Fruit fly (Drosophila melanogaster) whole organism, embryonic: ENCODE results near the gene Vlet.

Source experiments
- Adf1 ChIP-seq: fragments of 200-800 bp; sonication (Bioruptor generic); IDR thresholded peaks from 2 replicates; pipeline ENCODE4 v1.3.6; 2022; ENCODE audit warnings: missing biosample characterization, missing genetic modification characterization
- B-H2 ChIP-seq: fragments of 200-800 bp; sonication (Bioruptor generic); optimal IDR thresholded peaks from 2 replicates; lab custom pipeline; 2018; ENCODE audit warnings: missing biosample characterization, mild to moderate bottlenecking, missing genetic modification characterization
- BEAF-32 ChIP-seq: fragments of 200-800 bp; sonication (Bioruptor generic); optimal IDR thresholded peaks from 3 replicates; lab custom pipeline; 2017; ENCODE audit warnings: missing biosample characterization, missing genetic modification characterization, mild to moderate bottlenecking, moderate library complexity, missing genetic modification reagents
- CG10209 ChIP-seq: fragments of 200-800 bp; sonication (Bioruptor generic); optimal IDR thresholded peaks from 3 replicates; lab custom pipeline; 2017; ENCODE audit warnings: missing biosample characterization, mild to moderate bottlenecking, missing genetic modification characterization, missing genetic modification reagents
- CG11456 ChIP-seq: fragments of 200-800 bp; sonication (Bioruptor generic); IDR thresholded peaks from 3 replicates; pipeline ENCODE4 v1.3.6; 2022; ENCODE audit warnings: missing biosample characterization, missing genetic modification characterization
- CG11504 ChIP-seq: fragments of 200-800 bp; sonication (Bioruptor generic); optimal IDR thresholded peaks from 3 replicates; lab custom pipeline; 2019; ENCODE audit warnings: missing biosample characterization, mild to moderate bottlenecking, missing genetic modification characterization, moderate library complexity
- CG12299 ChIP-seq: fragments of 200-800 bp; sonication (Bioruptor generic); optimal IDR thresholded peaks from 2 replicates; lab custom pipeline; 2018; ENCODE audit warnings: missing biosample characterization, mild to moderate bottlenecking, missing genetic modification characterization
- CG12942 ChIP-seq: fragments of 200-800 bp; sonication (Bioruptor generic); optimal IDR thresholded peaks from 3 replicates; lab custom pipeline; 2016; ENCODE audit warnings: missing biosample characterization, missing genetic modification characterization
- CG13624 ChIP-seq: fragments of 200-800 bp; sonication (Bioruptor generic); optimal IDR thresholded peaks from 2 replicates; lab custom pipeline; 2016; ENCODE audit warnings: missing biosample characterization, missing genetic modification characterization
- CG1529 ChIP-seq: fragments of 200-800 bp; sonication (Bioruptor generic); optimal IDR thresholded peaks from 3 replicates; lab custom pipeline; 2018; ENCODE audit warnings: missing biosample characterization, missing genetic modification characterization
- CG16779 ChIP-seq: fragments of 200-800 bp; sonication (Bioruptor generic); IDR thresholded peaks from 2 replicates; pipeline ENCODE4 v1.3.6; 2022; ENCODE audit warnings: missing biosample characterization, missing genetic modification characterization
- CG17385 ChIP-seq: fragments of 200-800 bp; sonication (Bioruptor generic); optimal IDR thresholded peaks from 3 replicates; lab custom pipeline; 2018; ENCODE audit warnings: missing biosample characterization, mild to moderate bottlenecking, missing genetic modification characterization
- CG1792 ChIP-seq: fragments of 200-800 bp; sonication (Bioruptor generic); optimal IDR thresholded peaks from 2 replicates; lab custom pipeline; 2016; ENCODE audit warnings: missing biosample characterization, missing genetic modification characterization
- CG18599 ChIP-seq: fragments of 200-800 bp; sonication (Bioruptor generic); optimal IDR thresholded peaks from 3 replicates; lab custom pipeline; 2017; ENCODE audit warnings: missing biosample characterization, missing genetic modification characterization, mild to moderate bottlenecking, moderate library complexity, missing genetic modification reagents
- CG4424 ChIP-seq: fragments of 200-800 bp; sonication (Bioruptor generic); optimal IDR thresholded peaks from 3 replicates; lab custom pipeline; 2016; ENCODE audit warnings: missing biosample characterization, missing genetic modification characterization
- CG4730 ChIP-seq: fragments of 200-800 bp; sonication (Bioruptor generic); IDR thresholded peaks from 2 replicates; pipeline ENCODE4 v1.3.6; 2022; ENCODE audit warnings: missing biosample characterization, missing genetic modification characterization
- CG7271 ChIP-seq: fragments of 200-800 bp; sonication (Bioruptor generic); optimal IDR thresholded peaks from 2 replicates; lab custom pipeline; 2018; ENCODE audit warnings: missing biosample characterization, mild to moderate bottlenecking, missing genetic modification characterization, moderate library complexity
- CG7556 ChIP-seq: fragments of 200-800 bp; sonication (Bioruptor generic); optimal IDR thresholded peaks from 2 replicates; lab custom pipeline; 2017; ENCODE audit warnings: missing biosample characterization, mild to moderate bottlenecking, missing genetic modification characterization
- CG8281 ChIP-seq: fragments of 200-800 bp; sonication (Bioruptor generic); optimal IDR thresholded peaks from 2 replicates; lab custom pipeline; 2018; ENCODE audit warnings: missing biosample characterization, mild to moderate bottlenecking, missing genetic modification characterization, moderate library complexity
- CG8478 ChIP-seq: fragments of >200 bp; optimal IDR thresholded peaks from 2 replicates; lab custom pipeline; 2018
- CG9215 ChIP-seq: fragments of 200-800 bp; sonication (Bioruptor generic); IDR thresholded peaks from 2 replicates; pipeline ENCODE4 v1.3.6; 2022; ENCODE audit warnings: missing biosample characterization, missing genetic modification characterization
- Deaf1 ChIP-seq: fragments of 200-800 bp; optimal IDR thresholded peaks from 3 replicates; lab custom pipeline; 2019; ENCODE audit warnings: missing biosample characterization, mild to moderate bottlenecking, missing genetic modification characterization, moderate library complexity
- Dfd ChIP-seq, 2 experiments: fragments of >200 bp; optimal IDR thresholded peaks; 2 replicates each; lab custom pipeline; 2017; ENCODE audit warnings: missing biosample characterization in 2 of 2, missing genetic modification characterization in 2 of 2
- Dp ChIP-seq: fragments of 200-800 bp; sonication (Bioruptor generic); optimal IDR thresholded peaks from 2 replicates; lab custom pipeline; 2018; ENCODE audit warnings: missing biosample characterization, mild to moderate bottlenecking, missing genetic modification characterization, moderate library complexity
- E2f2 ChIP-seq: fragments of 200-800 bp; sonication (Bioruptor generic); IDR thresholded peaks from 2 replicates; pipeline ENCODE4 v1.3.6; 2022; ENCODE audit warnings: missing biosample characterization, missing genetic modification characterization
- Jarid2 ChIP-seq: fragments of 200-800 bp; sonication (Bioruptor generic); optimal IDR thresholded peaks from 3 replicates; lab custom pipeline; 2017; ENCODE audit warnings: mild to moderate bottlenecking, missing biosample characterization, missing genetic modification reagents, missing genetic modification characterization
- MTF-1 ChIP-seq: fragments of 200-800 bp; sonication (Bioruptor generic); optimal IDR thresholded peaks from 2 replicates; lab custom pipeline; 2018; ENCODE audit warnings: missing biosample characterization, mild to moderate bottlenecking, missing genetic modification characterization, borderline replicate concordance
- Oli ChIP-seq: fragments of 200-800 bp; sonication (Bioruptor generic); optimal IDR thresholded peaks from 2 replicates; lab custom pipeline; 2018; ENCODE audit warnings: missing biosample characterization, mild to moderate bottlenecking, missing genetic modification characterization, moderate library complexity
- Scr ChIP-seq: fragments of 200-800 bp; sonication (Bioruptor generic); IDR thresholded peaks from 2 replicates; pipeline ENCODE4 v1.3.6; 2022; ENCODE audit warnings: missing biosample characterization, missing genetic modification characterization; ENCODE audit not compliant: partially characterized antibody
- Spps ChIP-seq: fragments of 200-800 bp; sonication (Bioruptor generic); optimal IDR thresholded peaks from 2 replicates; lab custom pipeline; 2018; ENCODE audit warnings: missing biosample characterization, mild to moderate bottlenecking, missing genetic modification characterization
- bowl ChIP-seq: fragments of 200-800 bp; sonication (Bioruptor generic); IDR thresholded peaks from 2 replicates; pipeline ENCODE4 v1.3.6; 2022; ENCODE audit warnings: missing biosample characterization, missing genetic modification characterization
- cg ChIP-seq: fragments of 200-800 bp; sonication (Bioruptor generic); optimal IDR thresholded peaks from 3 replicates; lab custom pipeline; 2019; ENCODE audit warnings: missing biosample characterization, mild to moderate bottlenecking, missing genetic modification characterization, moderate library complexity
- dm ChIP-seq: fragments of 200-800 bp; sonication (Bioruptor generic); optimal IDR thresholded peaks from 3 replicates; lab custom pipeline; 2016; ENCODE audit warnings: missing biosample characterization, missing genetic modification characterization
- ewg ChIP-seq: fragments of 200-800 bp; sonication (Bioruptor generic); optimal IDR thresholded peaks from 3 replicates; lab custom pipeline; 2017; ENCODE audit warnings: mild to moderate bottlenecking, missing biosample characterization, missing genetic modification reagents, missing genetic modification characterization
- gsb ChIP-seq: fragments of 200-800 bp; sonication (Bioruptor generic); IDR thresholded peaks from 2 replicates; pipeline ENCODE4 v1.3.6; 2022; ENCODE audit warnings: missing biosample characterization, missing genetic modification characterization
- hb ChIP-seq: fragments of 200-800 bp; sonication (Bioruptor generic); IDR thresholded peaks from 3 replicates; pipeline ENCODE4 v1.3.6; 2022; ENCODE audit warnings: missing biosample characterization, missing genetic modification characterization; ENCODE audit not compliant: partially characterized antibody
- hkb ChIP-seq, 2 experiments: fragments of 200-800 bp in 1 of 2; fragments of >200 bp in 1 of 2; sonication (Bioruptor generic) in 1 of 2; IDR thresholded peaks in 1 of 2; optimal IDR thresholded peaks in 1 of 2; 2 replicates each; pipeline versions ENCODE4 v1.3.6 to Lab custom; 2017 to 2022; ENCODE audit warnings: missing biosample characterization in 1 of 2, missing genetic modification characterization in 1 of 2
- hth ChIP-seq: fragments of >200 bp; optimal IDR thresholded peaks from 2 replicates; lab custom pipeline; 2017; ENCODE audit warnings: inconsistent platforms
- insv ChIP-seq, 2 experiments: fragments of 200-800 bp; sonication (Bioruptor generic); optimal IDR thresholded peaks; 3 replicates each; lab custom pipeline; 2016 to 2018; ENCODE audit warnings: missing biosample characterization in 2 of 2, missing genetic modification characterization in 2 of 2
- luna ChIP-seq: fragments of 200-800 bp; sonication (Bioruptor generic); optimal IDR thresholded peaks from 2 replicates; lab custom pipeline; 2016; ENCODE audit warnings: missing biosample characterization, missing genetic modification characterization
- nom ChIP-seq: fragments of 200-800 bp; sonication (Bioruptor generic); optimal IDR thresholded peaks from 2 replicates; lab custom pipeline; 2017; ENCODE audit warnings: missing biosample characterization, missing genetic modification characterization, mild to moderate bottlenecking, moderate library complexity, missing genetic modification reagents
- pan ChIP-seq, 4 experiments: fragments of >200 bp in 3 of 4; fragments of 200-800 bp in 1 of 4; sonication (Bioruptor generic) in 1 of 4; optimal IDR thresholded peaks in 3 of 4; IDR thresholded peaks in 1 of 4; 2 replicates each; pipeline versions ENCODE4 v1.3.6 to Lab custom; 2017 to 2022; ENCODE audit warnings: missing biosample characterization in 2 of 4, missing genetic modification characterization in 2 of 4, mixed read lengths in 1 of 4
- peb ChIP-seq: fragments of 200-800 bp; sonication (Bioruptor generic); IDR thresholded peaks from 2 replicates; pipeline ENCODE4 v1.3.6; 2022; ENCODE audit warnings: missing biosample characterization, missing genetic modification characterization
- salm ChIP-seq: fragments of 200-800 bp; sonication (Bioruptor generic); optimal IDR thresholded peaks from 2 replicates; lab custom pipeline; 2018; ENCODE audit warnings: missing biosample characterization, mild to moderate bottlenecking, missing genetic modification characterization
- seq ChIP-seq: fragments of 200-800 bp; sonication (Bioruptor generic); IDR thresholded peaks from 2 replicates; pipeline ENCODE4 v1.3.6; 2022; ENCODE audit warnings: missing biosample characterization, missing genetic modification characterization
- sima ChIP-seq: fragments of 200-800 bp; sonication (Bioruptor generic); optimal IDR thresholded peaks from 2 replicates; lab custom pipeline; 2016; ENCODE audit warnings: missing biosample characterization, missing genetic modification characterization
- slbo ChIP-seq: fragments of 200-800 bp; sonication (Bioruptor generic); IDR thresholded peaks from 2 replicates; pipeline ENCODE4 v1.3.6; 2022; ENCODE audit warnings: missing biosample characterization, missing genetic modification characterization
- sr ChIP-seq: fragments of 200-800 bp; sonication (Bioruptor generic); IDR thresholded peaks from 3 replicates; pipeline ENCODE4 v1.3.6; 2022; ENCODE audit warnings: missing biosample characterization, missing genetic modification characterization
- sug ChIP-seq: fragments of 200-800 bp; optimal IDR thresholded peaks from 2 replicates; lab custom pipeline; 2019; ENCODE audit warnings: missing biosample characterization, mild to moderate bottlenecking, missing genetic modification characterization, moderate library complexity
- yki ChIP-seq: fragments of >200 bp; optimal IDR thresholded peaks from 3 replicates; lab custom pipeline; 2018

The Vlet gene

DNA sequence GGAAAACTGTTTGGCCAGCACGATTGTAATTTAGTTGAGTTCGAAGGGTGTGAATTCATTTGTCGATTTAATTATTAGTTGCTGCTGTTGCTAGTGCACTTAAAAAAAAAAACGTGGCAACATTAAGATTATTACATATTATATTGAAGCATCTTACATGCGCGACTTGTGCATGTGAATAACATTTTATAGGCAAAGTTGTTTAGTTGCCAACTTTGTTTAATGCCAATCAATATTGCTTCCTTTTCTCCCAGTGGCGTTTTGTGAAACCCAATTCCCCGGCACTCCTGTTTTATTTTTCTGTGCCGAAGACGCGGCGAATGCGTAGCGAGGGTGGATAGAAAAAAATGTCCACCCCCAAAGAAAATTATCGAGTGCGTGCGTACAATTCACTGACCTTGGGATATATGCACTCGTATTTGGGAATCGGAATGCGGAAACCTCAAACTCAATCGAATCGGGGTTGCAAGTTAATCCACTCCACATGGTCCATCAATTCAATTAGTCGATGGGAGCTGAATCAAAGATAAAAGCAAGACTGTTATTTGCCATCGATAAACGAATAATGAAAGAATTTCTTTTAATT lies 49.3 kb downstream of the Vlet start (continued):
- TF ChIP-seq BEAF-32 (no peak), CG4730 (0 out of 2 replicates have a peak, but pooled peaks have one; percentile 45), seq (no peak), yki (lab: Kevin White, UChicago) (no peak), CG16779 (GFP tag; lab: Robert Waterston, UW) (no peak), CG11504 (peak; percentile 66), Spps (tag; lab: Kevin White, UChicago) (peak; percentile 67), Dp (GFP tag; lab: Kevin White, UChicago) (no peak), CG8281 (no peak), insv (GFP tag; optimal IDR thresholded peaks at IDR 0.05; lab: Kevin White, UChicago) (no peak), CG7271 (tag; lab: Kevin White, UChicago) (no peak), B-H2 (GFP tag; lab: Kevin White, UChicago) (no peak), salm (tag; lab: Kevin White, UChicago) (no peak), Oli (peak; percentile 57), ewg (peak; percentile 28), CG7556 (peak; percentile 52), gsb (no peak), nom (GFP tag; lab: Kevin White, UChicago) (no peak), cg (GFP tag; lab: Kevin White, UChicago) (no peak), pan (optimal IDR thresholded peaks at IDR 0.05; lab: Kevin White, UChicago) (no peak), pan (GFP tag; optimal IDR thresholded peaks at IDR 0.05 in 1 of 2, IDR thresholded peaks at IDR 0.05 in 1 of 2) (peak in 1 of 2 experiments; percentile 64), Adf1 (GFP tag; lab: Robert Waterston, UW) (no peak), CG10209 (GFP tag; lab: Kevin White, UChicago) (peak; percentile 46), CG8478 (lab: Kevin White, UChicago) (no peak), CG4424 (peak; percentile 63), bowl (GFP tag; lab: Robert Waterston, UW) (no peak), Deaf1 (tag; lab: Kevin White, UChicago) (no peak), hkb (optimal IDR thresholded peaks at IDR 0.05; lab: Kevin White, UChicago) (no peak), hkb (GFP tag; IDR thresholded peaks at IDR 0.05; lab: Robert Waterston, UW) (peak; percentile 69), CG18599 (GFP tag; lab: Kevin White, UChicago) (peak; percentile 54), Jarid2 (no peak), sr (no peak), Scr (GFP tag; lab: Robert Waterston, UW) (no peak), sima (GFP tag; lab: Kevin White, UChicago) (no peak), CG13624 (GFP tag; lab: Kevin White, UChicago) (no peak), sug (tag; lab: Kevin White, UChicago) (no peak), E2f2 (GFP tag; lab: Robert Waterston, UW) (peak; percentile 23; the same call in 1 of the 2 replicates), peb (peak; percentile 35; the same call in 1 of the 2 replicates), CG12942 (peak; percentile 5), dm (GFP tag; lab: Kevin White, UChicago) (peak; percentile 2), CG12299 (tag; lab: Kevin White, UChicago) (no peak), CG1792 (GFP tag; lab: Kevin White, UChicago) (no peak), MTF-1 (GFP tag; lab: Kevin White, UChicago) (peak; percentile 17), Dfd (GFP tag; optimal IDR thresholded peaks at IDR 0.05; lab: Kevin White, UChicago) (no peak), CG9215 (GFP tag; lab: Robert Waterston, UW) (no peak), hth (no peak), hb (GFP tag; lab: Robert Waterston, UW) (no peak), luna (GFP tag; lab: Kevin White, UChicago) (no peak), CG17385 (peak; percentile 37), CG11456 (GFP tag; lab: Robert Waterston, UW) (peak; percentile 64; the same call in 1 of the 3 replicates), slbo (GFP tag; lab: Robert Waterston, UW) (peak; percentile 46), CG1529 (peak; percentile 58)
